Fruit fly (Drosophila melanogaster) whole organism, prepupa: Measurements from ENCODE around the gene CG31381.

Source experiments
- CG10669 ChIP-seq: fragments of 200-800 bp; sonication (Bioruptor generic); optimal IDR thresholded peaks from 3 replicates; lab custom pipeline; 2018; ENCODE audit warnings: missing biosample characterization, mild to moderate bottlenecking, missing genetic modification characterization, moderate library complexity
- CG6276 ChIP-seq: fragments of 200-800 bp; sonication (Bioruptor generic); optimal IDR thresholded peaks from 2 replicates; lab custom pipeline; 2017; ENCODE audit warnings: missing biosample characterization, mild to moderate bottlenecking, missing genetic modification characterization
- Smox ChIP-seq: fragments of 200-800 bp; sonication (Bioruptor generic); optimal IDR thresholded peaks from 3 replicates; lab custom pipeline; 2016; ENCODE audit warnings: missing biosample characterization, missing genetic modification characterization
- fd85E ChIP-seq: fragments of 200-800 bp; sonication (Bioruptor generic); optimal IDR thresholded peaks from 3 replicates; lab custom pipeline; 2016; ENCODE audit warnings: missing biosample characterization, missing genetic modification characterization
- ss ChIP-seq, 2 experiments: fragments of 200-800 bp; sonication (Bioruptor generic); optimal IDR thresholded peaks; 2 replicates in 1 of 2; 3 replicates in 1 of 2; lab custom pipeline; 2017 to 2018; ENCODE audit warnings: mild to moderate bottlenecking in 2 of 2, missing biosample characterization in 2 of 2, missing genetic modification characterization in 2 of 2, moderate library complexity in 1 of 2

dm6 chr3R:24845952-24846848 is 30.6 kb upstream of the CG31381 start:
- TF ChIP-seq ss (GFP tag; optimal IDR thresholded peaks at IDR 0.05; lab: Kevin White, UChicago) (no peak), fd85E (no peak), Smox (GFP tag; lab: Kevin White, UChicago) (no peak), CG6276 (GFP tag; lab: Kevin White, UChicago) (no peak), CG10669 (GFP tag; lab: Kevin White, UChicago) (no peak)
